In genomic region chr3L:15072149-15072548, dm6 we compare ENCODE assay signal across 1 fruit fly cellular context.
A peak's percentile ranks its signal among the peaks of the same experiment; 100 is the strongest.
TF ChIP-seq lines count a peak whose summit lies in the region.

No protein-coding gene starts in this region.

TF ChIP-seq in whole organism, embryonic, 481 proteins besides CTCF, POLR2A, EP300 and RAD21 (continued from another document):
- 0 out of 3 replicates have a peak, but pooled peaks have one; percentile 52 for TF ChIP-seq CG2199 (GFP tag; IDR thresholded peaks at IDR 0.05; lab: Robert Waterston, UW)
- peak; percentile 19; the same call in 1 of the 2 replicates for TF ChIP-seq amos (GFP tag; IDR thresholded peaks at IDR 0.05; lab: Robert Waterston, UW; ENCODE audit: partially characterized antibody)
- no peak for TF ChIP-seq Aef1 (GFP tag; IDR thresholded peaks at IDR 0.05; lab: Robert Waterston, UW)
- TF ChIP-seq sima (GFP tag; optimal IDR thresholded peaks at IDR 0.05; lab: Kevin White, UChicago): no peak
- TF ChIP-seq CG18476 (GFP tag; optimal IDR thresholded peaks at IDR 0.05; lab: Kevin White, UChicago): no peak
- TF ChIP-seq eve (GFP tag; optimal IDR thresholded peaks at IDR 0.05; lab: Kevin White, UChicago): no peak
- no peak for TF ChIP-seq chif (GFP tag; optimal IDR thresholded peaks at IDR 0.05; lab: Kevin White, UChicago)
- TF ChIP-seq Myb (GFP tag; optimal IDR thresholded peaks at IDR 0.05; lab: Kevin White, UChicago): peak; percentile 97
- TF ChIP-seq BEAF-32 (GFP tag; optimal IDR thresholded peaks at IDR 0.05; lab: Kevin White, UChicago): peak; percentile 17
- peak; percentile 20 for TF ChIP-seq CG1603 (tag; optimal IDR thresholded peaks at IDR 0.05; lab: Kevin White, UChicago)
- TF ChIP-seq gfzf (GFP tag; optimal IDR thresholded peaks at IDR 0.05; lab: Kevin White, UChicago): peak; percentile 25
- TF ChIP-seq bbx (GFP tag; IDR thresholded peaks at IDR 0.05; lab: Robert Waterston, UW; ENCODE audit: partially characterized antibody): peak; percentile 52; the same call in 1 of the 2 replicates
- no peak for TF ChIP-seq Oli (tag; optimal IDR thresholded peaks at IDR 0.05; lab: Kevin White, UChicago)
- TF ChIP-seq CG13287 (GFP tag; IDR thresholded peaks at IDR 0.05; lab: Robert Waterston, UW; ENCODE audit: partially characterized antibody): peak; percentile 42
- TF ChIP-seq CG15514 (GFP tag; optimal IDR thresholded peaks at IDR 0.05; lab: Kevin White, UChicago): no peak
- TF ChIP-seq kah (GFP tag; optimal IDR thresholded peaks at IDR 0.05; lab: Kevin White, UChicago): no peak
- no peak for TF ChIP-seq exex (tag; optimal IDR thresholded peaks at IDR 0.05; lab: Kevin White, UChicago)
- TF ChIP-seq pzg (GFP tag; optimal IDR thresholded peaks at IDR 0.05; lab: Kevin White, UChicago): peak; percentile 11
- TF ChIP-seq CG10147 (GFP tag; optimal IDR thresholded peaks at IDR 0.05; lab: Kevin White, UChicago): no peak
- TF ChIP-seq pita (GFP tag; optimal IDR thresholded peaks at IDR 0.05; lab: Kevin White, UChicago): peak; percentile 67
- TF ChIP-seq Meics (GFP tag; optimal IDR thresholded peaks at IDR 0.05; lab: Kevin White, UChicago): peak; percentile 90
- no peak for TF ChIP-seq pfk (GFP tag; optimal IDR thresholded peaks at IDR 0.05; lab: Kevin White, UChicago)
- TF ChIP-seq CG6689 (GFP tag; IDR thresholded peaks at IDR 0.05; lab: Robert Waterston, UW): no peak
- TF ChIP-seq Bdp1 (GFP tag; optimal IDR thresholded peaks at IDR 0.05; lab: Kevin White, UChicago): no peak
- peak; percentile 71 for TF ChIP-seq CG11504 (tag; optimal IDR thresholded peaks at IDR 0.05; lab: Kevin White, UChicago)
- TF ChIP-seq luna (GFP tag; optimal IDR thresholded peaks at IDR 0.05; lab: Kevin White, UChicago): no peak
- no peak for TF ChIP-seq CG8281 (tag; optimal IDR thresholded peaks at IDR 0.05; lab: Kevin White, UChicago)
- peak; percentile 69; the same call in 1 of the 3 replicates for TF ChIP-seq z (GFP tag; IDR thresholded peaks at IDR 0.05; lab: Robert Waterston, UW)
